Fruit fly (Drosophila melanogaster) whole organism, prepupa: Measurements from ENCODE around the gene Ugt36E1.

Source experiments
- Blimp-1 ChIP-seq: fragments of 200-800 bp; sonication (Bioruptor generic); optimal IDR thresholded peaks from 3 replicates; lab custom pipeline; 2017; ENCODE audit warnings: missing biosample characterization, missing genetic modification characterization, mild to moderate bottlenecking, moderate library complexity, missing genetic modification reagents
- CG10631 ChIP-seq: fragments of 200-800 bp; sonication (Bioruptor generic); optimal IDR thresholded peaks from 2 replicates; lab custom pipeline; 2016; ENCODE audit warnings: missing biosample characterization, missing genetic modification characterization
- CG11902 ChIP-seq: fragments of 200-800 bp; sonication (Bioruptor generic); optimal IDR thresholded peaks from 3 replicates; lab custom pipeline; 2016; ENCODE audit warnings: missing biosample characterization, missing genetic modification characterization
- CG15336 ChIP-seq: fragments of 200-800 bp; sonication (Bioruptor generic); IDR thresholded peaks from 2 replicates; pipeline ENCODE4 v1.3.6; 2022; ENCODE audit warnings: missing biosample characterization, missing genetic modification characterization
- CG1621 ChIP-seq: fragments of 200-800 bp; sonication (Bioruptor generic); optimal IDR thresholded peaks from 3 replicates; lab custom pipeline; 2018; ENCODE audit warnings: missing biosample characterization, mild to moderate bottlenecking, missing genetic modification characterization
- CG16779 ChIP-seq: fragments of 200-800 bp; sonication (Bioruptor generic); optimal IDR thresholded peaks from 3 replicates; lab custom pipeline; 2017; ENCODE audit warnings: missing biosample characterization, mild to moderate bottlenecking, missing genetic modification characterization
- CG3032 ChIP-seq: fragments of 200-800 bp; optimal IDR thresholded peaks from 2 replicates; lab custom pipeline; 2019; ENCODE audit warnings: missing biosample characterization, mild to moderate bottlenecking, missing genetic modification characterization, moderate library complexity
- CG34406 ChIP-seq: fragments of 200-800 bp; sonication (Bioruptor generic); optimal IDR thresholded peaks from 3 replicates; lab custom pipeline; 2016; ENCODE audit warnings: missing biosample characterization, missing genetic modification characterization
- CG4318 ChIP-seq: fragments of 200-800 bp; sonication (Bioruptor generic); optimal IDR thresholded peaks from 3 replicates; lab custom pipeline; 2017; ENCODE audit warnings: missing biosample characterization, mild to moderate bottlenecking, missing genetic modification characterization
- CG6792 ChIP-seq: fragments of 200-800 bp; sonication (Bioruptor generic); optimal IDR thresholded peaks from 3 replicates; lab custom pipeline; 2016; ENCODE audit warnings: missing biosample characterization, missing genetic modification characterization
- CG7368 ChIP-seq: fragments of 200-800 bp; sonication (Bioruptor generic); optimal IDR thresholded peaks from 3 replicates; lab custom pipeline; 2016; ENCODE audit warnings: missing biosample characterization, missing genetic modification characterization
- CG8119 ChIP-seq: fragments of 200-800 bp; sonication (Bioruptor generic); IDR thresholded peaks from 3 replicates; pipeline ENCODE4 v1.3.6; 2022; ENCODE audit warnings: missing biosample characterization, missing genetic modification characterization
- Eip75B ChIP-seq: fragments of 200-800 bp; sonication (Bioruptor generic); optimal IDR thresholded peaks from 3 replicates; lab custom pipeline; 2016; ENCODE audit warnings: missing biosample characterization, missing genetic modification characterization
- Eip78C ChIP-seq: fragments of 200-800 bp; sonication (Bioruptor generic); peaks from one replicate; lab custom pipeline; 2016; ENCODE audit warnings: missing biosample characterization, missing genetic modification characterization
- Eip93F ChIP-seq: fragments of 200-800 bp; sonication (Bioruptor generic); optimal IDR thresholded peaks from 2 replicates; lab custom pipeline; 2016; ENCODE audit warnings: missing biosample characterization, mild to moderate bottlenecking, missing genetic modification characterization
- Ets21C ChIP-seq: fragments of 200-800 bp; sonication (Bioruptor generic); optimal IDR thresholded peaks from 3 replicates; lab custom pipeline; 2016; ENCODE audit warnings: missing biosample characterization, missing genetic modification characterization
- Gug ChIP-seq: fragments of 200-800 bp; sonication (Bioruptor generic); IDR thresholded peaks from 2 replicates; pipeline ENCODE4 v1.3.6; 2022; ENCODE audit warnings: missing biosample characterization, missing genetic modification characterization
- Hr39 ChIP-seq: fragments of 200-800 bp; sonication (Bioruptor generic); optimal IDR thresholded peaks from 2 replicates; lab custom pipeline; 2016; ENCODE audit warnings: missing biosample characterization, missing genetic modification characterization
- Hr4 ChIP-seq: fragments of 200-800 bp; sonication (Bioruptor generic); optimal IDR thresholded peaks from 3 replicates; lab custom pipeline; 2016; ENCODE audit warnings: missing biosample characterization, missing genetic modification characterization
- Smox ChIP-seq: fragments of 200-800 bp; sonication (Bioruptor generic); optimal IDR thresholded peaks from 3 replicates; lab custom pipeline; 2016; ENCODE audit warnings: missing biosample characterization, missing genetic modification characterization
- Sox14 ChIP-seq: fragments of 200-800 bp; sonication (Bioruptor generic); optimal IDR thresholded peaks from 3 replicates; lab custom pipeline; 2016; ENCODE audit warnings: missing biosample characterization, missing genetic modification characterization
- Sox15 ChIP-seq: fragments of 200-800 bp; sonication (Bioruptor generic); optimal IDR thresholded peaks from 3 replicates; lab custom pipeline; 2016; ENCODE audit warnings: missing biosample characterization, missing genetic modification characterization
- acj6 ChIP-seq: fragments of 200-800 bp; sonication (Bioruptor generic); optimal IDR thresholded peaks from 3 replicates; lab custom pipeline; 2016; ENCODE audit warnings: missing biosample characterization, missing genetic modification characterization
- eg ChIP-seq: fragments of 200-800 bp; sonication (Bioruptor generic); IDR thresholded peaks from 3 replicates; pipeline ENCODE4 v1.3.6; 2022; ENCODE audit warnings: missing biosample characterization, missing genetic modification characterization
- esn ChIP-seq: fragments of 200-800 bp; sonication (Bioruptor generic); optimal IDR thresholded peaks from 2 replicates; lab custom pipeline; 2016; ENCODE audit warnings: missing biosample characterization, mild to moderate bottlenecking, missing genetic modification characterization, moderate library complexity
- fd85E ChIP-seq: fragments of 200-800 bp; sonication (Bioruptor generic); optimal IDR thresholded peaks from 3 replicates; lab custom pipeline; 2016; ENCODE audit warnings: missing biosample characterization, missing genetic modification characterization
- fkh ChIP-seq: fragments of 200-800 bp; sonication (Bioruptor generic); optimal IDR thresholded peaks from 3 replicates; lab custom pipeline; 2017; ENCODE audit warnings: missing biosample characterization, mild to moderate bottlenecking, missing genetic modification characterization, moderate library complexity
- svp ChIP-seq: fragments of 200-800 bp; sonication (Bioruptor generic); peaks from one replicate; lab custom pipeline; 2016; ENCODE audit warnings: missing biosample characterization, missing genetic modification characterization

The Ugt36E1 gene

DNA sequence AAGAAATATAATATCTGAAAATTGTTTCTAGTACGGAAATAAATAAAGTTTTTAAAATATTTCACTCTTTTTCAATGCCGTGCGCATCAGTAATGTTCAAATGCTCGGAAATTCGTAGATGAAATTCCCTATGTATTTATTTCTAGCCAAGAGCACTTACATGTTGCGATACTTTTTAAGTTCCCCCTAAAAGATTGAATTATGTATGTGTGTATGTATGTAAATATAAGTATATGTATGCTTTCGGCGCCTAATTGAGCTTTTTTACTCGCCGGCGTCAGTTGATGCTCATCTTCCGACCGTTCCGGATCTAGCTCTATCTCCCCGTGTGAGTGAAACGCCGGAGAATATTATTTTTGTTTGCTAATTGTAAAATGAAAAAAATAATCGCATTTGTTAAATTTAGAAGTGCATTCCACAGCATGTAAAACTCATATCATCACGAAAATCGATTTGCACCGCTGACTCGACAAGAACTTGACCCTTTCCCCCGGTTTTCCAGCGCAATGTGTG is at the start of gene Ugt36E1:
Ugt36E1 (plus strand) TSS at position 275 of the 513 bp plus-strand sequence.
- TF ChIP-seq svp (GFP tag; lab: Kevin White, UChicago) (peak; percentile 53), CG6792 (GFP tag; lab: Kevin White, UChicago) (no peak)

DNA sequence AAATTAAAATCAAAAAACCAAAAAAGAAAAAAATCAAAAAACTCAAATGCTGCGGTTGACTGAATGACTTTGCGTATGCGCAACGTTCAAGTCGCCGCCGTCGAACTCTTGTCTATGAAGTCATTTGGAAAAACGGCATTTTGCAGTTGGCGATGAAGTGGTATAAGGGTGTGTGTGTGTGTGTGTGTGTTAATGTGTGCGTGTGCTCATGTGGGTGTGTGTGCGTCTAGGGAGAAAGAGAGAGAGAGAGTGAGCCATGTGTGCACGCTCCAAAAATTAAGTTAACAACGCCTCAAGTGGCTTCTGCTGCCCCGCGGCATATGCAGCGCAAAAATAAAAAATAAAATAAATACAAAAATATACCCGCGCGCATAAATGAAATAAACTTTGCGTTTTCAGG is 49.1 kb upstream of the Ugt36E1 start:
- TF ChIP-seq Eip78C (GFP tag; lab: Kevin White, UChicago), result peak; percentile 32
- TF ChIP-seq esn (GFP tag; lab: Kevin White, UChicago), result no peak

DNA sequence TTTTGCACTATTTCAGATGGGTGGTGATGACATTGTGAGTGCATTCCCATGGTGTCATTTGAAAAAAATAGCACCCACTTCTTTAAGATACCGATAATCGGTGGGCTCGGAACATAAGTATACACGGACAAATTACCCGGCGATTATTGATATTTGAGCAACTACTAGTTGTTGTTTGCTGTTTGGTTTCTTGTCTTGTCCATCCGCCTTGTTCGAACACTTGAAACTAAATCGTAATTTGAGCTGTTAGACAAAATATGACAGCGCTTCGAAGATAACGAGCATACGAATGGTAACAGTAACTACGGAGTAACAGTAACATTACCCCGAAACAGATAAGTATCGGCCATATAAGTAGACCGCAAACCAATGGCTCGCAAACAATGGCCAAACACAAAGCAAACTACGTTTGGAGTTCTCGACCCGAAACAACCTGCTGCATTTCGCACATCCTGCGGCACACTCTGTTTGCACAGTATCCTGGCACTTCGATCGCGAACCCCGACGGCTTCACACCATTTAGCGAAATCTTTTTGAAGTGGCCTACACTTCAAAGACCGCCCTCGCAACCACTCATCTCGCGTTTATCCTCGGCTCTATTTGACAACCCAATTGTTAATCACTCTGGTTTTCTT is 45.5 kb upstream of the Ugt36E1 start:
- no peak for TF ChIP-seq Sox14 (GFP tag; lab: Kevin White, UChicago)
- TF ChIP-seq acj6 (GFP tag; lab: Kevin White, UChicago), result no peak
- no peak for TF ChIP-seq Smox (GFP tag; lab: Kevin White, UChicago)
- no peak for TF ChIP-seq Eip75B (GFP tag; lab: Kevin White, UChicago)
- no peak for TF ChIP-seq CG34406 (GFP tag; lab: Kevin White, UChicago)

DNA sequence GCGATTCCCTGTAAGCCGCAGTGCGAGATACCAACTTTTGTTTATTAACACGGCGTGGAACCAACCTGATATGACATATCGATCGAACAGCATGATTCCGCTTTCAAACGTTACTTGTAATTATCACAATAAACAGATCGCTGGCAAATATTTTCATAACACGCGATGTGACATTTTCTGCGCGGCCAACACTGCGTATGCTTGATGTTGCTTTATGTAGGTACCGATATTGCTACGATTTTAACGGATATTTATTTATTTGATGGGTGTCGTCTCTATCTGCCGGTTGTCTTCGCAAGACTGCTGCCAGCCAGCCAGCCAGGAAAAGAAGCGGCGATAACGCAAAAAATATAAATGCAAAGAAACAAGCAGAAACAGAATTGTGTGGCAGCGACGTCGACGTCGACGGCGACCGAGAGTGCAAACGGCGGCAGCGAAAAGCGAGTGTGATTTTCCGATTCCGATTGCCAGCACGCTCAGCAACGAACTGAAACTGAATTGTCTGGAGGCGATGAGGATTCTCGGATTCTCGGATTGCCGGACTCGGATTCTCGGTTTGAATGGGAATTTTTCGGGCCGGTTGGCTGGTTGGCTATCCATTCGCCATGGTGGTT is 44.3 kb upstream of the Ugt36E1 start:
- TF ChIP-seq CG15336 (GFP tag; lab: Robert Waterston, UW), result no peak
- TF ChIP-seq Sox15, result no peak
- TF ChIP-seq Eip75B (GFP tag; lab: Kevin White, UChicago), result no peak
- TF ChIP-seq CG4318 (GFP tag; lab: Kevin White, UChicago), result no peak
- TF ChIP-seq CG3032 (tag; lab: Kevin White, UChicago), result no peak
- TF ChIP-seq CG8119, result no peak
- no peak for TF ChIP-seq Hr4 (GFP tag; lab: Kevin White, UChicago)
- no peak for TF ChIP-seq fkh (GFP tag; lab: Kevin White, UChicago)
- TF ChIP-seq CG10631 (GFP tag; lab: Kevin White, UChicago), result no peak
- no peak for TF ChIP-seq eg (GFP tag; lab: Robert Waterston, UW)
- TF ChIP-seq Blimp-1 (GFP tag; lab: Kevin White, UChicago), result no peak
- no peak for TF ChIP-seq Eip93F (GFP tag; lab: Kevin White, UChicago)
- TF ChIP-seq Hr39 (GFP tag; lab: Kevin White, UChicago), result no peak
- no peak for TF ChIP-seq Gug (GFP tag; lab: Robert Waterston, UW)
- no peak for TF ChIP-seq CG1621 (tag; lab: Kevin White, UChicago)
- TF ChIP-seq fd85E, result no peak
- TF ChIP-seq CG34406 (GFP tag; lab: Kevin White, UChicago), result no peak
- TF ChIP-seq Eip78C (GFP tag; lab: Kevin White, UChicago), result no peak

DNA sequence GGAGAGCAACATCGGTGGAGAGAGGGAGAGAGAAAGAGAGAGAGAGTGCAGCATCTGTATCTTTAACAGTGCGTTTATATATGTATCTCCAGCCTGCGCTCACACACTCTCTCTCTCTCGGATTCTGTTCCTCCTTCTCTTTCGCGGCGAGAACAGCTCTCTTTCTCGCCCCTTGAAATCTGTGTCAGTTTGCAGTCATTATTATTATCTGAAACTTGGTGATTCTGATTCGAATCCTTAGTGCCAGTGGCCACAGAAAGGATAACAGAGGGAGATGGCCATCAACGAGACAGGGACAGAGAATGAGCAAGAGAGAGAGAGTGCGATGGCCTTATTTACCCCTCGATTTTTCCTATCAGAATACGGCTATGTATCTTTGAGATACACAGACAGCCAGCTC is 43.6 kb upstream of the Ugt36E1 start:
- no peak for TF ChIP-seq CG11902 (GFP tag; lab: Kevin White, UChicago)
- TF ChIP-seq CG16779, result no peak
- TF ChIP-seq fkh (GFP tag; lab: Kevin White, UChicago), result peak; percentile 11

DNA sequence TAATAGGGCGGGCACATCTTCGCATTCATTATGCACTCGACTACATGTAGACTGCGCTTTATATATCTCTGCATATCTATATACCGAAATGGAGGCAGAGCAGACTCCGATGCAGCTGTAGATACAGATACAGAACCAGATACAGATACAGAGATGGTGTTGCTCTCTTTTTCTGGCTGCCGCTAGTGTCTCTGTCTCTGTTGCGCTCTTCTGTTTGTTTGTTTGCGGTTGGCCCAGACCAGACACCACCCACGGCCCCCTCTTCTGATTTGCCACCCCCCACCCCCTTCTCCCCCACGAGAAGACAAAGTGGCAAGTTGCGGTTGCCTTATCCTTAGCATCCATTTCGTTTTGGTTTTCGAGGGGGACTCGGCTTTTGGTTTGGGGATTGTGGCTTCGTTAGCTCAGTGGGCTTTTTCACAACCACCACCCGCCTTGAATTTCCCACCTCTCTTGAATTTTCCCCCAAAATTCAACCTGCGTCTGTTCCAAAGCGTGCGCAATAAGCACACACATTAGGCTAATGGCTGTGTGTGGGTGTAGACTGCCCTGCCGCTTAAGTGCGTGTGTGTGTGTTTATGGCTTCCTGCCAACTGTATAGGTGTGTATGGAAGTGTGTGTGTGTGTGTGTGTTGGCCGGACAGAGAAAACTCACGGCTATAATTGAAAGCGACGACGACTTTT is 43.1 kb upstream of the Ugt36E1 start:
- peak; percentile 17 for TF ChIP-seq CG7368
- TF ChIP-seq Ets21C, result no peak
- TF ChIP-seq CG8119, result no peak
